Worm (Caenorhabditis elegans) whole organism, midembryonic: ENCODE data around the gene F48E8.8.

Source experiments
- T22C8.4 ChIP-seq: fragments of 200-800 bp; sonication (Bioruptor generic); IDR thresholded peaks from 2 replicates; pipeline ENCODE4 v1.3.6; 2022; ENCODE audit warnings: missing genetic modification characterization, missing compliant biosample characterization
- cog-1 ChIP-seq: sonication (generic microtip); optimal IDR thresholded peaks from 2 replicates; lab custom pipeline; 2016; ENCODE audit warnings: missing genetic modification characterization, missing compliant biosample characterization
- flt-1 ChIP-seq: fragments of 200-800 bp; sonication (Bioruptor generic); IDR thresholded peaks from 2 replicates; pipeline ENCODE4 v1.3.6; 2022; ENCODE audit warnings: missing genetic modification characterization, missing compliant biosample characterization
- klf-2 ChIP-seq: fragments of 200-800 bp; sonication (Bioruptor generic); conservative IDR thresholded peaks from 2 replicates; pipeline ENCODE4 v1.3.6; 2022; ENCODE audit warnings: missing genetic modification reagents, missing genetic modification characterization, missing compliant biosample characterization
- med-1 ChIP-seq: sonication (generic microtip); optimal IDR thresholded peaks from 2 replicates; lab custom pipeline; 2017; ENCODE audit warnings: missing genetic modification characterization, mild to moderate bottlenecking, missing compliant biosample characterization, antibody characterized with exemption, missing genetic modification reagents; ENCODE audit not compliant: insufficient read depth
- ref-1 ChIP-seq: fragments of 200-800 bp; sonication (Bioruptor generic); conservative IDR thresholded peaks from 2 replicates; pipeline ENCODE4 v1.3.6; 2022; ENCODE audit warnings: missing genetic modification reagents, missing genetic modification characterization, missing compliant biosample characterization
- tab-1 ChIP-seq: fragments of 200-800 bp; sonication (Bioruptor generic); IDR thresholded peaks from 2 replicates; pipeline ENCODE4 v1.3.6; 2022; ENCODE audit warnings: missing genetic modification characterization, missing compliant biosample characterization
- ztf-23 ChIP-seq: fragments of 200-800 bp; sonication (Bioruptor generic); IDR thresholded peaks from 2 replicates; pipeline ENCODE4 v1.3.6; 2022; ENCODE audit warnings: missing genetic modification reagents, missing genetic modification characterization, missing compliant biosample characterization
- ztf-29 ChIP-seq: fragments of 200-800 bp; sonication (Bioruptor generic); IDR thresholded peaks from 2 replicates; pipeline ENCODE4 v1.3.6; 2022; ENCODE audit warnings: missing genetic modification reagents, missing genetic modification characterization, missing compliant biosample characterization

The F48E8.8 gene

DNA sequence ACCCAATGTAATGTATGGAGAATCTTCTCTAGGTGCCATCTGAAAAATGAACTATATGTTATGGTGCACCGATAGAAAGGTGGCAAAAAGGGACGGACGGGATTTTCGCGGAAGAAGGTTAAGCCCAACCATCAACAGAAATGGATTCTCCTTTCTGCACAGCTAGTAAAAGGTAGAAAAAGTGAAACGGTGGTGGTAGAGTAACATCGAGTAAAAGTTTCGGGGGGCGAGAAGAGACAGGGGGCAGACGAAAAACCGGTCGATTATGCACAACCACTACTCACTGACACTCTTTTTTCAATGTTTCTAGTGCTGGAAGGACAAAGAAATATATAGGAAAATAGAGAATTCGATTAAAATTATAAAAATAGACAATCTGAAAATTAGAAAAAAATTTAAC, 30.1 kb downstream of the F48E8.8 start:
- TF ChIP-seq ref-1 (GFP tag; lab: Robert Waterston, UW) (no peak), tab-1 (GFP tag; lab: Robert Waterston, UW) (no peak), flt-1 (GFP tag; lab: Robert Waterston, UW) (no peak), ztf-23 (GFP tag; lab: Robert Waterston, UW) (no peak), T22C8.4 (no peak), cog-1 (tag; lab: Kevin White, UChicago) (no peak), klf-2 (GFP tag; lab: Robert Waterston, UW) (no peak), ztf-29 (GFP tag; lab: Robert Waterston, UW) (no peak), med-1 (GFP tag; lab: Kevin White, UChicago) (no peak)

DNA sequence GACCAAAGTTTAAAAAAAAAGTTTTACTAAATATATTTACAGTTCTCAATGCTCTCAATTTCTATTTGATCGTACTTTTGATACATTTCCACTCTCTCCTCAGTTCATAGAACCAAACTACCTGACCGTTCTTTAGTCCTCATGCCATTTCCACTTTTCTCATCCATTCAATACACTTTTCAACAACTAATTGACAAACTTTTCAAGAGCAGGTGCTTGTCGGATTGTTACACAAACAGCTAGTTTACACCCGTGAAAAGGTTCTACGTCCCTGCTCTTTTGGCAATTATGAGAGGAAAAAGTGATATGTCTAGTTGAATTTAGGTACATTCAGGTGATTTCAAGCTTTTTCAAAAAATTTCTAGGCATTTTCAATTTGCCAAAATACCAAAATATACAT, 31.7 kb downstream of the F48E8.8 start:
- TF ChIP-seq med-1 (GFP tag; lab: Kevin White, UChicago) = no peak

DNA sequence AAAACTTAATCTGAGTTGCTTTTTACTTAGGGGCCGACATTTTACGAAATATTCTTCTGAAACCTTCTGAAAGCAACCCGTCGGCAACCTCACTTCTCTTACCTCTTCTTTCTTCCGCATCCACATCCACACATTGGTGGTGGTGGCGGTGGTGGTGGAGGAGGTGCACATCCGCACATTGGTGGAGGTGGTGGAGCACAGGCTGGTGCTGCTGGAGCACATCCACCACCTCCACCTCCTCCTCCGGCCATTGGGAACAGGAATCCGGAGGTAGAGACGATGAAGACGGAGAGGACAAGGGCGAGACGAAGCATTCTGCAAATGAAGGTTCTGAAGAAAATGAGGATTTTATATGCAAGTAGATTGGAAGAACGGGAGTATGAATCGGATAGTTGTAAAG, 35.9 kb downstream of the F48E8.8 start, which contains the start of gene grl-22:
Gene grl-22, minus strand, starts transcription at position 332 of the 400 bp plus-strand sequence.
- TF ChIP-seq klf-2 (GFP tag; lab: Robert Waterston, UW) = no peak
- TF ChIP-seq ref-1 (GFP tag; lab: Robert Waterston, UW) = no peak
- no peak for TF ChIP-seq tab-1 (GFP tag; lab: Robert Waterston, UW)
- no peak for TF ChIP-seq med-1 (GFP tag; lab: Kevin White, UChicago)
- TF ChIP-seq ztf-23 (GFP tag; lab: Robert Waterston, UW) = no peak
- TF ChIP-seq flt-1 (GFP tag; lab: Robert Waterston, UW) = no peak
- no peak for TF ChIP-seq T22C8.4

DNA sequence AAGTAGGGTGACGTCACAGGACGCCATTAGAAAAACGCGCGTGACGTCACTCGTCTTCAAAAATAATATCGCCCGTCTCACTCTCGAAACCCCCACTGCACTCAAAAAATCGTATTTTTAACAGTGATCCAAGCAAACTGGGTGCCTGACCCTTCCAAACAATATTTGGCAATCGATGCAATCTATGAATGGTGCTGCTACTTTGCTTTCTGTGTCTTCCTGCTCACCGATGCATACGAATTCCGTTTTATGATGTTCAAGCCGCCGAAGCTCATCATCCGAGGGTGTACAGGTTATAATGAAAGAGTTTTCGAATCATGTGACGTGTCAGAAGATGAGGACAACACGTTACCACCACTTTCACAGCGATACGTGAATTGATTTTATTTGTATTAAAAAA, 42.0 kb downstream of the F48E8.8 start, which contains the start of gene W03A5.1:
Gene W03A5.1, plus strand, starts transcription at position 301 of the 400 bp plus-strand sequence.
- no peak for TF ChIP-seq cog-1 (tag; lab: Kevin White, UChicago)
- TF ChIP-seq med-1 (GFP tag; lab: Kevin White, UChicago) = no peak
- no peak for TF ChIP-seq ref-1 (GFP tag; lab: Robert Waterston, UW)
- no peak for TF ChIP-seq klf-2 (GFP tag; lab: Robert Waterston, UW)
- TF ChIP-seq ztf-29 (GFP tag; lab: Robert Waterston, UW) = no peak
- TF ChIP-seq flt-1 (GFP tag; lab: Robert Waterston, UW) = no peak
- no peak for TF ChIP-seq tab-1 (GFP tag; lab: Robert Waterston, UW)
- no peak for TF ChIP-seq T22C8.4
- no peak for TF ChIP-seq ztf-23 (GFP tag; lab: Robert Waterston, UW)

DNA sequence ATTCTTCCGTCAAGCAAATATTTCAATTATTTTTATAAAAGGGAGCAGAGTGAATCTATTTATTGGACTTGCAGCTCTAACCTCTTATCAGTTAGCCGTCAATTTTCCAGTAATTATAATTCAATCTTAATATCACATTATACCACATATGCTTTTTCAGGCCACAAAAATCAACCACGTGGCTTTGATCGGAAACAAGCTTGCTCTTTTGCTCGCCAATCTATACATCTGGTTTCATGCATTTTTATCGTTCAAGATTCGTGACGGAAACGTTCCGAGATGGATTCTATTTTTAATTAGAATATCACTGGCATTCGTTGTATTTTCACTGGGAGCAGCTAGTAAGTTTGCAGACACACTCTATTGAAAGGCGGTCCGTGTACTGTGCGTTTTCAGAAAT, 42.6 kb downstream of the F48E8.8 start:
- TF ChIP-seq med-1 (GFP tag; lab: Kevin White, UChicago) = no peak
- TF ChIP-seq cog-1 (tag; lab: Kevin White, UChicago) = no peak
- TF ChIP-seq ztf-29 (GFP tag; lab: Robert Waterston, UW) = no peak
- no peak for TF ChIP-seq T22C8.4
- no peak for TF ChIP-seq tab-1 (GFP tag; lab: Robert Waterston, UW)
- no peak for TF ChIP-seq ztf-23 (GFP tag; lab: Robert Waterston, UW)
- TF ChIP-seq flt-1 (GFP tag; lab: Robert Waterston, UW) = no peak
- TF ChIP-seq klf-2 (GFP tag; lab: Robert Waterston, UW) = no peak
- TF ChIP-seq ref-1 (GFP tag; lab: Robert Waterston, UW) = no peak

DNA sequence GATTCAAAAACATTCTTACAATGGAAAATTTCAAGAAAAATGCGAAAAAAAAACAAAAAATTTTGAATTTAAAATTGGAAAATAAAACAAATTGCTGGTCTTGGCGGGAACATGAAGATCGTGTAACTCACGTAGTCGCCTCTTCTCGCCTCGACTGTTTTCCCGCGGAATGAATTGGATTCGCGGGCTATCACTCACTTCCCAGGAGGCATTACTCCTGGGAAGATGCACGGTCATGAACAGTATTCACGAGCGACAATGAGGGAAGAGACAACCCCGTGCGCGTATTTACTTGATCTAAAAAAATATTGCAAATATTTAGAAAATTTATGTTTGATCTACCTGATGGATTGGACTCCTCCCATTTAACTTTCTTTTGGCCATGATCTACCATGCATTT, 43.3 kb downstream of the F48E8.8 start:
- TF ChIP-seq T22C8.4 (no peak), med-1 (GFP tag; lab: Kevin White, UChicago) (no peak), ztf-29 (GFP tag; lab: Robert Waterston, UW) (no peak), tab-1 (GFP tag; lab: Robert Waterston, UW) (no peak), flt-1 (GFP tag; lab: Robert Waterston, UW) (no peak)

DNA sequence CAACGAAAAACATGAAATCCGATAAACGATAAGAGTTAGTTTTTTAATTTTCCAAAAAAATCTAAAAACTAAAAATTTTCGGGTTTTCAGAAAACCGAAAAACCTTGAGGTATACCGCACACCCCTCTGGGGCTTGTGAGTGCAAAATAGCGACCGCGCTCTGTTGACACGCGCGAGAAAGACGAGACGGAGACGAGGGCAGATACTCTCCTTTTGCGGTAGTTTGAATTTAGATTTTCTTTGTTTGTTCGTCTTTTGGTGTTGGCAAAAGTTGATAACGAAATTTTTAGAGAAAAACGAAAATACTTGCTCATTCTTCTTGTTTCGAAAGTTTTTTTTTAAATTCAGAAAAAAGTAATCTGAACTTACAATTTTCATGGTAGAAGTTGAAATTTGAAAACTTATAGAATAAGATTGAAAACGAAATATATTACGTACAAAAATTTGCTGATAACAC, 44.0 kb downstream of the F48E8.8 start, which contains the start of the genes W03A5.2 and Y32H12A.8:
Gene W03A5.2, plus strand, starts transcription at position 407 of the 457 bp plus-strand sequence.
Gene Y32H12A.8, minus strand, starts transcription at position 410 of the 457 bp plus-strand sequence.
- peak; percentile 64; the same call in 1 of the 2 replicates for TF ChIP-seq ztf-29 (GFP tag; lab: Robert Waterston, UW)
- TF ChIP-seq T22C8.4 = no peak

DNA sequence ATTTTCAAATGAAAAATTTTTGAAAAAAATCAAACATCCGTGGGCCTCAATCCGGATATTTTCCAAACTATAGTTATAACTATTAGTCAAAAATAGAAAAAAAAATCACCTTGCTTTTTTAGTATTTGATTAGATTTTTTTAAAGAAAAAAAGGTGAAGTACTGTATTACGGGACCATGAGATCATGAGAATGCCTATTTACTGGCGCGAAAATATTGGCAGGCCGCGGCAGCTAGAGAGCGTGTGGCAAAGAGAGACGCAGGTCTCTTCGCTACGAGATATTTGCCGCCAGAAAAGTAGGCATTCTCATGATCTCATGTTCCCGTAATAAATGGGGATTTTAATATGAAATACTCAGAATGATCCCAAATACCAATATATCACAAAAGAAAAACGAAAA, 44.6 kb downstream of the F48E8.8 start:
- no peak for TF ChIP-seq flt-1 (GFP tag; lab: Robert Waterston, UW)
- TF ChIP-seq cog-1 (tag; lab: Kevin White, UChicago) = no peak
- no peak for TF ChIP-seq tab-1 (GFP tag; lab: Robert Waterston, UW)
- no peak for TF ChIP-seq ref-1 (GFP tag; lab: Robert Waterston, UW)
- no peak for TF ChIP-seq ztf-23 (GFP tag; lab: Robert Waterston, UW)
- no peak for TF ChIP-seq ztf-29 (GFP tag; lab: Robert Waterston, UW)

DNA sequence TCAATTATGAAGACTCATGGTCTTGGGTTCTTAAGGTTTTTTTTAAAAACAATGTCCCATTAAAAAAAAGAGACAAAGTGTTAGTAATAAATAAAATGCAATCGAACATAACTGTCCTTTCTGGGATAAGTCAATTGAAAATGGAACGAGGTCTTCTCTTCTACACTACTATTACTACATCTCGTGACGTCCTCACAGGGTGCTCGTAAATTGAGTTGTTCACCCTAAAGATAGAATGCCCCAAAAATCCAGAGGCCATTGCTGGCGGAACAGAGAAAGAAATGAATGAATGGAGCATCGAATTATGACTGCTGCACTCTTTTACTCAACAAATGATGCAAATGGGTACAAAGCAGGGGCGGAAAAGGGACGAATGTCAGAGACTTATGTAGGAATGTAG, 47.2 kb downstream of the F48E8.8 start:
- TF ChIP-seq flt-1 (GFP tag; lab: Robert Waterston, UW) (no peak), ztf-29 (GFP tag; lab: Robert Waterston, UW) (no peak), ztf-23 (GFP tag; lab: Robert Waterston, UW) (no peak), cog-1 (tag; lab: Kevin White, UChicago) (no peak), tab-1 (GFP tag; lab: Robert Waterston, UW) (no peak), T22C8.4 (no peak), ref-1 (GFP tag; lab: Robert Waterston, UW) (no peak), med-1 (GFP tag; lab: Kevin White, UChicago) (no peak), klf-2 (GFP tag; lab: Robert Waterston, UW) (no peak)
